Worm (Caenorhabditis elegans): ENCODE measurements around the gene T19D12.5.

ce11 chrII:6663799-6664198, 27.8 kb upstream of the T19D12.5 start:
- TF ChIP-seq tbx-2 (tag; optimal IDR thresholded peaks at IDR 0.05): no peak
- TF ChIP-seq zip-5 (tag; optimal IDR thresholded peaks at IDR 0.05): no peak
- TF ChIP-seq ceh-18 (tag; optimal IDR thresholded peaks at IDR 0.05): no peak
- no peak for TF ChIP-seq pha-4 (tag; optimal IDR thresholded peaks at IDR 0.05)
- TF ChIP-seq ama-1 (optimal IDR thresholded peaks at IDR 0.05): no peak
- TF ChIP-seq hlh-30 (tag; optimal IDR thresholded peaks at IDR 0.05; ENCODE audit: insufficient read depth): no peak
- TF ChIP-seq fkh-10 (GFP tag; optimal IDR thresholded peaks at IDR 0.05): no peak
- no peak for TF ChIP-seq nhr-232 (tag; optimal IDR thresholded peaks at IDR 0.05)
- TF ChIP-seq C38D4.7 (GFP tag; optimal IDR thresholded peaks at IDR 0.05): no peak
- TF ChIP-seq dmd-4 (tag; optimal IDR thresholded peaks at IDR 0.05; ENCODE audit: borderline replicate concordance): no peak
- TF ChIP-seq hlh-6 (tag; optimal IDR thresholded peaks at IDR 0.05): no peak
- TF ChIP-seq ceh-22 (tag; optimal IDR thresholded peaks at IDR 0.05): no peak
